Worm (Caenorhabditis elegans) whole organism, early embryonic: ENCODE measurements around the gene npl-10.

Experiments used
- B0310.2 ChIP-seq: sonication (generic microtip); optimal IDR thresholded peaks from 2 replicates; lab custom pipeline; 2016; ENCODE audit warnings: mild to moderate bottlenecking, missing genetic modification characterization, missing compliant biosample characterization
- F13C5.2 ChIP-seq: sonication (generic microtip); optimal IDR thresholded peaks from 2 replicates; lab custom pipeline; 2017; ENCODE audit warnings: mild to moderate bottlenecking, missing genetic modification characterization, inconsistent platforms, missing compliant biosample characterization
- aly-1 ChIP-seq: sonication (generic microtip); optimal IDR thresholded peaks from 2 replicates; lab custom pipeline; 2016; ENCODE audit warnings: missing genetic modification characterization, missing compliant biosample characterization
- ama-1 ChIP-seq: fragments of 150-350 bp; optimal IDR thresholded peaks from 2 replicates; lab custom pipeline; 2014
- ceh-13 ChIP-seq: fragments of 200-800 bp; sonication (Bioruptor generic); optimal IDR thresholded peaks from 2 replicates; lab custom pipeline; 2018; ENCODE audit warnings: mild to moderate bottlenecking, missing genetic modification characterization, missing compliant biosample characterization
- ceh-36 ChIP-seq: sonication (generic microtip); optimal IDR thresholded peaks from 2 replicates; lab custom pipeline; 2016; ENCODE audit warnings: missing genetic modification characterization, inconsistent platforms, missing compliant biosample characterization
- ets-7 ChIP-seq: sonication (generic microtip); optimal IDR thresholded peaks from 2 replicates; lab custom pipeline; 2016; ENCODE audit warnings: missing genotype, missing genetic modification characterization, missing compliant biosample characterization
- flt-1 ChIP-seq: fragments of 200-800 bp; sonication (Bioruptor generic); IDR thresholded peaks from 2 replicates; pipeline ENCODE4 v1.3.6; 2022; ENCODE audit warnings: missing genetic modification characterization, missing compliant biosample characterization
- hmbx-1 ChIP-seq: sonication (generic microtip); optimal IDR thresholded peaks from 2 replicates; lab custom pipeline; 2016; ENCODE audit warnings: mild to moderate bottlenecking, missing genetic modification characterization, missing compliant biosample characterization
- hmg-4 ChIP-seq: fragments of 200-800 bp; sonication (Bioruptor generic); optimal IDR thresholded peaks from 2 replicates; lab custom pipeline; 2018; ENCODE audit warnings: mild to moderate bottlenecking, missing genetic modification characterization, missing compliant biosample characterization
- hnd-1 ChIP-seq: sonication (generic microtip); optimal IDR thresholded peaks from 2 replicates; lab custom pipeline; 2016; ENCODE audit warnings: missing genetic modification characterization, missing compliant biosample characterization
- pes-1 ChIP-seq: fragments of 200-800 bp; sonication (Bioruptor generic); IDR thresholded peaks from 2 replicates; pipeline ENCODE4 v1.3.6; 2022; ENCODE audit warnings: missing genetic modification reagents, missing genetic modification characterization, missing compliant biosample characterization
- scrt-1 ChIP-seq: fragments of 200-800 bp; sonication (Bioruptor generic); IDR thresholded peaks from 2 replicates; pipeline ENCODE4 v1.3.6; 2022; ENCODE audit warnings: missing genetic modification characterization, missing compliant biosample characterization
- sea-1 ChIP-seq: fragments of 200-800 bp; sonication (Bioruptor generic); conservative IDR thresholded peaks from 2 replicates; pipeline ENCODE4 v1.3.6; 2022; ENCODE audit warnings: missing genetic modification characterization, missing compliant biosample characterization
- tbx-11 ChIP-seq: fragments of 200-800 bp; sonication (Bioruptor generic); IDR thresholded peaks from 2 replicates; pipeline ENCODE4 v1.3.6; 2022; ENCODE audit warnings: missing genetic modification characterization, missing compliant biosample characterization
- tbx-37 ChIP-seq: fragments of 200-800 bp; sonication (Bioruptor generic); conservative IDR thresholded peaks from 2 replicates; pipeline ENCODE4 v1.3.6; 2022; ENCODE audit warnings: missing genetic modification reagents, missing genetic modification characterization, missing compliant biosample characterization
- tra-4 ChIP-seq: sonication (generic microtip); optimal IDR thresholded peaks from 2 replicates; lab custom pipeline; 2017; ENCODE audit warnings: missing genetic modification characterization, missing compliant biosample characterization

Gene npl-10

DNA sequence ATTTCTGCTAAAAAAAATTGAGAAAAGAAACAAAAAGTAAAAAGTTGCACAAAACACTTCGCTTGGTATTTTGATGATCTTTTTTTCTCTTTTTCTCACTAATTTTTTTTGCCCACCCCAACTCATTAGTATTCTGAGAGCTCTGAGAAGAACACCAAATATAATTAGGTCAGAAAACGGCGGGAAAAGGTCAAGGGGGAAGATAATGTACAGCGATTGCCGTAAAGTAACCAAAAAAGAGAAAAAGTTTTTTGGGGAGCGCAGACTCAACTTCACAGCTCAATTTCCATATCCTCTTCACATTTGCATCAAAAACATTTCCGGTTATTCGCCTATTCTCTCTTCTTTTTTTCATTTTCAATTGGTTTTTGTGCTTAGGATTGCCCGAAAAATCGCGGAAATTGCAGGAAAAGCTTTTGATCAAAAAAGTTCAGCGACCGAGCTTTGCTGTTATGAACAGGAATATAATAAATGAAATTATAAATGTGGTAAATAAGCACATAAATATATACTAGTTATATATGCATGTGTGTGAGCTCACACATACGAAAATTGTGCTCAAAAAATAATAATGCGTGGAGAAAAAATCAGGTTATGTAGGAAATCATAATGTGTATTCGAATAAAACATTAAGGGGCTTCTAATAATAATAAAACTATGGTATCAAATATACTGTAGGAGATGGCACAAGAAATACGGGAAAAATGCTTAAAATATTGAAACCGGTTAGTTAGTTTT lies 33.0 kb downstream of the npl-10 start:
- TF ChIP-seq scrt-1 (GFP tag; lab: Robert Waterston, UW) (no peak), tra-4 (tag; lab: Kevin White, UChicago) (no peak), aly-1 (tag; lab: Kevin White, UChicago) (no peak), F13C5.2 (no peak), flt-1 (no peak)

- TF ChIP-seq tbx-37 (GFP tag; lab: Robert Waterston, UW) (no peak), hmbx-1 (tag; lab: Kevin White, UChicago) (no peak), ceh-36 (tag; lab: Kevin White, UChicago) (no peak), pes-1 (GFP tag; lab: Robert Waterston, UW) (no peak), scrt-1 (GFP tag; lab: Robert Waterston, UW) (no peak), aly-1 (tag; lab: Kevin White, UChicago) (no peak)
These were observed 34.2 kb downstream of the npl-10 start, which contains the start of gene tir-1 for ce11 chrIII:3901542-3901941. tir-1 (minus strand) TSS chrIII:3901642.

DNA sequence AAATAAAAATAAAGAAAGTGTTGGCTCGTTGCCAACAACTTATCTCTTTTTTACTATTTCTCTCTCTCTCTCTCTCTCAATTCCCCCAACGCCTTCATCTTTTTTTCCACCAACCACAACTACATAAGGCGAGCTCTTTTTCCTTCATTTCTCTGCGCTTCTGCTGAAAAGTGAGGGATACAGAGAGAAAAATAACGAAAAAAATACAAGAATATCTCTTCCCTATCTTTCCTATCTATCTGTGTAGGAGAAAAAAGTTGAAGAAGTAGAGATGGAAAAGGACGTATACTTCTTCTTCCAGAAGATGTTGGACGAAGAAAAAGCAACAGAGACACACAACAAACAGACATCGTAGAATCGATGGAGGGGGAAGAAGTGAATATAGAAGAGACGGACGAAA lies 36.9 kb downstream of the npl-10 start:
- TF ChIP-seq scrt-1 (GFP tag; lab: Robert Waterston, UW): no peak
- TF ChIP-seq hnd-1 (tag; lab: Kevin White, UChicago): no peak
- TF ChIP-seq aly-1 (tag; lab: Kevin White, UChicago): no peak
- no peak for TF ChIP-seq F13C5.2
- TF ChIP-seq flt-1: no peak
- TF ChIP-seq ceh-13: no peak
- TF ChIP-seq B0310.2 (tag; lab: Kevin White, UChicago): no peak
- TF ChIP-seq hmbx-1 (tag; lab: Kevin White, UChicago): no peak
- no peak for TF ChIP-seq tbx-37 (GFP tag; lab: Robert Waterston, UW)
- TF ChIP-seq hmg-4 (GFP tag; lab: Kevin White, UChicago): no peak
- TF ChIP-seq ets-7 (tag; lab: Kevin White, UChicago): no peak
- TF ChIP-seq ama-1 (lab: Kevin White, UChicago): no peak

ce11 chrIII:3898354-3898753 lies 37.4 kb downstream of the npl-10 start:
- peak; percentile 43 for TF ChIP-seq ceh-36 (tag; lab: Kevin White, UChicago)
- no peak for TF ChIP-seq scrt-1 (GFP tag; lab: Robert Waterston, UW)

DNA sequence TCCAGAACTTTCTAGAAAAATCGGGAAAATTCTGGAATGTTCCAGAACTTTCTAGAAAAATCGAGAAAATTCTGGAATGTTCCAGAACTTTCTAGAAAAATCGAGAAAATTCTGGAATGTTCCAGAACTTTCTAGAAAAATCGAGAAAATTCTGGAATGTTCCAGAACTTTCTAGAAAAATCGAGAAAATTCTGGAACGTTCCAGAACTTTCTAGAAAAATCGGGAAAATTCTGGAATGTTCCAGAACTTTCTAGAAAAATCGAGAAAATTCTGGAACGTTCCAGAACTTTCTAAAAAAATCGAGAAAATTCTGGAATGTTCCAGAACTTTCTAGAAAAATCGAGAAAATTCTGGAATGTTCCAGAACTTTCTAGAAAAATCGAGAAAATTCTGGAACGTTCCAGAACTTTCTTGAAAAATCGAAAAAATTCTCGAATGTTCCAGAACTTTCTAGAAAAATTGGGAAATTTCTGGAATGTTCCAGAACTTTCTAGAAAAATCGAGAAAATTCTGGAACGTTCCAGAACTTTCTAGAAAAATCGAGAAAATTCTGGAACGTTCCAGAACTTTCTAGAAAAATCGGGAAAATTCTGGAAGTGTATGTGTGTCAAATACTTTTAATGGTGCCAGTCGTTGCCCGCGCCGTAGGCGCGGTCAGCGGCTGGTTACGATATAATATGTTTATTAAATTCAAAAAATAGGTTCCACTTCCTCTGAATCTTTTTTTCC lies 38.4 kb downstream of the npl-10 start:
- TF ChIP-seq tbx-37 (GFP tag; lab: Robert Waterston, UW): peak; percentile 43; the same call in 1 of the 2 replicates
- peak; percentile 74 for TF ChIP-seq pes-1 (GFP tag; lab: Robert Waterston, UW)
- TF ChIP-seq flt-1: peak; percentile 82
- TF ChIP-seq sea-1: peak; percentile 54; the same call in 1 of the 2 replicates

DNA sequence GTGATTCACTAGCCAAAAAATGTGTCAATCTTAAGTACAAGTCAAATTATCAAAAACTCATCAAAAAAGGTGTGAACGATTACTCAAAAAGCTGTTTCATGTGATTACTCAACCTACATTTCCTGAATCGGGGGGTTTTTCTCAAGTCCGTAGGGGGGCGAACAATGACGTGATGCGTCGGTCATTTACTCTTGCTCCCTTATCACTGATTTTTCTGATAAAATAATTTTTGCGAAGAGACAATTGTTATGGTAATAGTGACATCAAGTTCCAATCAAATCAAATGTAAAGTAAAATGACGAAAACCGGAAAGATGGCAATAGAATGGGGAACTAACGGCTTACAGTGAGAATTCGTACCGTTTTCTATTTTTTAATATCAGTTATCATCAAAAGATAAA lies 41.7 kb downstream of the npl-10 start:
- no peak for TF ChIP-seq tbx-37 (GFP tag; lab: Robert Waterston, UW)
- no peak for TF ChIP-seq hmg-4 (GFP tag; lab: Kevin White, UChicago)
- TF ChIP-seq pes-1 (GFP tag; lab: Robert Waterston, UW): no peak

ce11 chrIII:3889896-3890295 lies 45.8 kb downstream of the npl-10 start:
- no peak for TF ChIP-seq B0310.2 (tag; lab: Kevin White, UChicago)
- no peak for TF ChIP-seq tbx-37 (GFP tag; lab: Robert Waterston, UW)
- TF ChIP-seq flt-1: no peak
- TF ChIP-seq tbx-11: no peak
- no peak for TF ChIP-seq hnd-1 (tag; lab: Kevin White, UChicago)
- no peak for TF ChIP-seq ama-1 (lab: Kevin White, UChicago)
- no peak for TF ChIP-seq hmbx-1 (tag; lab: Kevin White, UChicago)
- no peak for TF ChIP-seq ets-7 (tag; lab: Kevin White, UChicago)
- TF ChIP-seq ceh-36 (tag; lab: Kevin White, UChicago): no peak
- no peak for TF ChIP-seq hmg-4 (GFP tag; lab: Kevin White, UChicago)
- no peak for TF ChIP-seq pes-1 (GFP tag; lab: Robert Waterston, UW)
- TF ChIP-seq sea-1: no peak
- no peak for TF ChIP-seq ceh-13
- no peak for TF ChIP-seq tra-4 (tag; lab: Kevin White, UChicago)
- no peak for TF ChIP-seq scrt-1 (GFP tag; lab: Robert Waterston, UW)
- no peak for TF ChIP-seq F13C5.2

DNA sequence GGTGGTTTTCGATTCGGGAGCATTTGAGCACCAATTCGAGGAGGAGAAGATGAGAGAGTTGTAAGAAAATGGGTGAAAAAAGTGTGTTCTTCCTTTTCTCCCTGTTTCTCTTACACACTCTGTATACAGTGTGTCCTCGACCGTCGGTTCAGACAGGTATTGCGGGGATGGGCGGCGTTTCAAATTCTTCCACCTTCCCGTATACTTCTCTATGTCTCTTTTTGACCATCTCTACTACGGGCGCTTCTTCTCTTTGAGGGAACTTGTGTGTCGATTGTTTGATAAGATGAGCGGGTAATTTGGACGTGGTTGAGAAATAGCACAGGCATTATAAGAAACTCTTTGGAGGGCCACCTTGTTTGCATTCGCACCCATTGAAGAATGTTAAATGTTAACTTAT lies 48.1 kb downstream of the npl-10 start:
- TF ChIP-seq ama-1 (lab: Kevin White, UChicago): no peak
- peak; percentile 18 for TF ChIP-seq hmg-4 (GFP tag; lab: Kevin White, UChicago)
- no peak for TF ChIP-seq ets-7 (tag; lab: Kevin White, UChicago)
- no peak for TF ChIP-seq tbx-37 (GFP tag; lab: Robert Waterston, UW)
- no peak for TF ChIP-seq sea-1
